Fruit fly (Drosophila melanogaster) whole organism, wandering third instar larva: ENCODE measurements around the gene CG32052.
"Not testable (repeated sequence)": the region's sequence is repeated elsewhere in the genome, so short reads cannot be mapped to it uniquely, and the experiment has no call there.

ENCODE experiments used
- Abd-B ChIP-seq: fragments of >200 bp; optimal IDR thresholded peaks from 2 replicates; lab custom pipeline; 2017; ENCODE audit warnings: missing biosample characterization, missing genetic modification characterization
- CG32264 ChIP-seq: fragments of 200-800 bp; sonication (Bioruptor generic); optimal IDR thresholded peaks from 2 replicates; lab custom pipeline; 2016; ENCODE audit warnings: missing biosample characterization, missing genetic modification characterization
- CG9705 ChIP-seq: fragments of 200-800 bp; sonication (Bioruptor generic); optimal IDR thresholded peaks from 2 replicates; lab custom pipeline; 2018; ENCODE audit warnings: missing biosample characterization, mild to moderate bottlenecking, missing genetic modification characterization
- CrebA ChIP-seq: fragments of 200-800 bp; sonication (Bioruptor generic); optimal IDR thresholded peaks from 2 replicates; lab custom pipeline; 2016; ENCODE audit warnings: missing biosample characterization, mild to moderate bottlenecking, missing genetic modification characterization, borderline replicate concordance
- Dfd ChIP-seq: fragments of >200 bp; optimal IDR thresholded peaks from 2 replicates; lab custom pipeline; 2017; ENCODE audit warnings: missing biosample characterization, missing genetic modification characterization
- Dif ChIP-seq: fragments of 200-275, 200-300 bp; sonication (Bioruptor generic); optimal IDR thresholded peaks from 2 replicates; lab custom pipeline; 2018; ENCODE audit warnings: missing biosample characterization, missing genetic modification characterization; ENCODE audit not compliant: partially characterized antibody
- GATAd ChIP-seq: sonication (Bioruptor generic); optimal IDR thresholded peaks from 2 replicates; lab custom pipeline; 2016; ENCODE audit warnings: missing biosample characterization, missing genetic modification characterization
- HLH106 ChIP-seq: fragments of 200-800 bp; optimal IDR thresholded peaks from 3 replicates; lab custom pipeline; 2019; ENCODE audit warnings: missing biosample characterization, mild to moderate bottlenecking, missing genetic modification characterization, moderate library complexity
- Hnf4 ChIP-seq: fragments of 200-800 bp; sonication (Bioruptor generic); optimal IDR thresholded peaks from 2 replicates; lab custom pipeline; 2016; ENCODE audit warnings: missing biosample characterization, mild to moderate bottlenecking, missing genetic modification characterization
- Hr78 ChIP-seq: fragments of >200 bp; optimal IDR thresholded peaks from 2 replicates; lab custom pipeline; 2017; ENCODE audit warnings: missing biosample characterization, missing genetic modification characterization
- Hr83 ChIP-seq: fragments of 200-300 bp; sonication (Bioruptor generic); optimal IDR thresholded peaks from 2 replicates; lab custom pipeline; 2016; ENCODE audit warnings: missing biosample characterization, mild to moderate bottlenecking, missing genetic modification characterization, moderate library complexity; ENCODE audit not compliant: poor library complexity, severe bottlenecking
- Jra ChIP-seq: sonication (Bioruptor generic); optimal IDR thresholded peaks from 2 replicates; lab custom pipeline; 2016; ENCODE audit warnings: missing biosample characterization, missing genetic modification characterization
- Mio ChIP-seq: sonication (Bioruptor generic); optimal IDR thresholded peaks from 2 replicates; lab custom pipeline; 2016; ENCODE audit warnings: missing biosample characterization, missing genetic modification characterization
- OdsH ChIP-seq: fragments of 200-800 bp; sonication (Bioruptor generic); optimal IDR thresholded peaks from 2 replicates; lab custom pipeline; 2016; ENCODE audit warnings: missing biosample characterization, mild to moderate bottlenecking, missing genetic modification characterization
- Rel ChIP-seq, 2 experiments: fragments of 200-800 bp; sonication (Bioruptor generic) in 1 of 2; optimal IDR thresholded peaks; 2 replicates in 1 of 2; 3 replicates in 1 of 2; lab custom pipeline; 2016 to 2019; ENCODE audit warnings: mild to moderate bottlenecking in 2 of 2, missing biosample characterization in 2 of 2, missing genetic modification characterization in 2 of 2, moderate library complexity in 1 of 2
- Sp1 ChIP-seq: fragments of 200-800 bp; sonication (Bioruptor generic); optimal IDR thresholded peaks from 3 replicates; lab custom pipeline; 2019; ENCODE audit warnings: missing biosample characterization, mild to moderate bottlenecking, missing genetic modification characterization, moderate library complexity
- br ChIP-seq: fragments of 200-800 bp; sonication (Bioruptor generic); optimal IDR thresholded peaks from 2 replicates; lab custom pipeline; 2016; ENCODE audit warnings: missing biosample characterization, missing genetic modification characterization
- brk ChIP-seq: fragments of 200-800 bp; sonication (Bioruptor generic); optimal IDR thresholded peaks from 2 replicates; lab custom pipeline; 2016; ENCODE audit warnings: missing biosample characterization, mild to moderate bottlenecking, missing genetic modification characterization
- dsf ChIP-seq: sonication (Bioruptor generic); optimal IDR thresholded peaks from 2 replicates; lab custom pipeline; 2016; ENCODE audit warnings: missing biosample characterization, missing genetic modification characterization, borderline replicate concordance
- ey ChIP-seq: fragments of 200-800 bp; sonication (Bioruptor generic); optimal IDR thresholded peaks from 2 replicates; lab custom pipeline; 2016; ENCODE audit warnings: missing biosample characterization, missing genetic modification characterization
- foxo ChIP-seq, 2 experiments: fragments of 200-800 bp; sonication (Bioruptor generic); optimal IDR thresholded peaks; 2 replicates in 1 of 2; 3 replicates in 1 of 2; lab custom pipeline; 2016 to 2017; ENCODE audit warnings: missing biosample characterization in 2 of 2, missing genetic modification characterization in 2 of 2
- fru ChIP-seq: fragments of 200-800 bp; sonication (Bioruptor generic); optimal IDR thresholded peaks from 3 replicates; lab custom pipeline; 2016; ENCODE audit warnings: missing biosample characterization, mild to moderate bottlenecking, missing genetic modification characterization
- h ChIP-seq: fragments of 200-800 bp; sonication (Bioruptor generic); optimal IDR thresholded peaks from 3 replicates; lab custom pipeline; 2016; ENCODE audit warnings: missing biosample characterization, mild to moderate bottlenecking, missing genetic modification characterization
- jim ChIP-seq: fragments of 175-275, 200-325 bp; sonication (Bioruptor generic); optimal IDR thresholded peaks from 2 replicates; lab custom pipeline; 2016; ENCODE audit warnings: missing biosample characterization, mild to moderate bottlenecking, missing genetic modification characterization
- rgr ChIP-seq: fragments of 200-800 bp; sonication (Bioruptor generic); optimal IDR thresholded peaks from 3 replicates; lab custom pipeline; 2016; ENCODE audit warnings: missing biosample characterization, mild to moderate bottlenecking, missing genetic modification characterization
- sage ChIP-seq: fragments of 200-800 bp; sonication (Bioruptor generic); optimal IDR thresholded peaks from 2 replicates; lab custom pipeline; 2016; ENCODE audit warnings: missing biosample characterization, mild to moderate bottlenecking, missing genetic modification characterization
- sv ChIP-seq: fragments of 200-800 bp; sonication (Bioruptor generic); optimal IDR thresholded peaks from 3 replicates; lab custom pipeline; 2016; ENCODE audit warnings: missing biosample characterization, missing genetic modification characterization
- tai ChIP-seq: sonication (Bioruptor generic); optimal IDR thresholded peaks from 2 replicates; lab custom pipeline; 2016; ENCODE audit warnings: missing biosample characterization, missing genetic modification characterization
- woc ChIP-seq: sonication (Bioruptor generic); optimal IDR thresholded peaks from 2 replicates; lab custom pipeline; 2016; ENCODE audit warnings: missing biosample characterization, mild to moderate bottlenecking, missing genetic modification characterization

The CG32052 gene

dm6 chr3L:9768385-9768784, 18.5 kb upstream of the CG32052 start:
- no peak for TF ChIP-seq Sp1 (GFP tag; lab: Kevin White, UChicago)
- TF ChIP-seq HLH106 (tag; lab: Kevin White, UChicago), result no peak
- TF ChIP-seq br, result no peak
- no peak for TF ChIP-seq rgr
- TF ChIP-seq CrebA (GFP tag; lab: Kevin White, UChicago), result no peak
- no peak for TF ChIP-seq dsf (GFP tag; lab: Kevin White, UChicago)
- TF ChIP-seq GATAd (GFP tag; lab: Kevin White, UChicago), result no peak
- no peak for TF ChIP-seq Hnf4 (GFP tag; lab: Kevin White, UChicago)
- TF ChIP-seq Hr78 (GFP tag; lab: Kevin White, UChicago), result no peak
- TF ChIP-seq CG9705 (GFP tag; lab: Kevin White, UChicago), result no peak
- TF ChIP-seq Abd-B (GFP tag; lab: Kevin White, UChicago), result no peak
- no peak for TF ChIP-seq jim (GFP tag; lab: Kevin White, UChicago)
- TF ChIP-seq tai (GFP tag; lab: Kevin White, UChicago), result no peak
- no peak for TF ChIP-seq brk (GFP tag; lab: Kevin White, UChicago)
- TF ChIP-seq h, result no peak
- no peak for TF ChIP-seq foxo (GFP tag; optimal IDR thresholded peaks at IDR 0.05; lab: Kevin White, UChicago)
- no peak for TF ChIP-seq sv
- TF ChIP-seq CG32264 (GFP tag; lab: Kevin White, UChicago), result no peak
- TF ChIP-seq, all 38 proteins: peak for 0

- peak; percentile 13 for TF ChIP-seq Dfd
- no peak for TF ChIP-seq sv
Measured at dm6 chr3L:9775728-9776127, 11.1 kb upstream of the CG32052 start.

DNA sequence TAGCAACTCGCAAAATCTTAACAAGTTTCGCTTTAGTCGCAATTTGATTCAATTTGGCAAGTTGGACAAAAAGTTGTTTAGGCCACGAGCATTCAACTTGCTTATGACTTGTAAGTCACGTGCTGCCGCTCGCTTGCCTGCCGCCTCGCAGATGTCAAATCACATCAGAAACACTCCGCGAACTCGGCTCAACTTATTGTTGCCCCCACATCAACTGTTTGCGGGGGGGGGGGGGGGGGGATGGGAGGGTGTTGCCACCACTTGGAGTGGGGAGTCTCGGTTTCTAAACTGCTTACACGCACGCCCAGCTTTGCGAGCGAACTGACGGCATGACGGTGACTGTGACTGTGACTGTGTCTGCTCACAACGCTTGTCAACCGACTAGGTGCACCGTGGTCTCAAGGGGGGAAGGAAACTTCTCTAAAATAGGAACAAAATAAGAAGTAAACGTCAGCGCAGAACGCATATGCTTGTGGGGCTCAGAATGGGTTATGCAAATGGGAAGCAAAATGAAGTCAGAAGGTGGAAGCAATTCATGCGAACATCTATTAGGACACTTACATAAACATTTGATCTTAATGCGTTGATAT, 9.9 kb upstream of the CG32052 start:
- no peak for TF ChIP-seq Hr83
- no peak for TF ChIP-seq OdsH (GFP tag; lab: Kevin White, UChicago)
- no peak for TF ChIP-seq Dfd
- no peak for TF ChIP-seq Rel (GFP tag; optimal IDR thresholded peaks at IDR 0.05; lab: Kevin White, UChicago)
- no peak for TF ChIP-seq Rel (tag; optimal IDR thresholded peaks at IDR 0.05; lab: Kevin White, UChicago)
- TF ChIP-seq Jra (GFP tag; lab: Kevin White, UChicago), result no peak
- TF ChIP-seq sage (GFP tag; lab: Kevin White, UChicago), result no peak

dm6 chr3L:9797587-9797986, 10.7 kb downstream of the CG32052 start, which contains the start of gene Zasp67:
Gene Zasp67 (minus strand): TSS chr3L:9797687.
- TF ChIP-seq ey (no peak), woc (GFP tag; lab: Kevin White, UChicago) (no peak), Mio (GFP tag; lab: Kevin White, UChicago) (no peak), GATAd (GFP tag; lab: Kevin White, UChicago) (no peak), CG9705 (GFP tag; lab: Kevin White, UChicago) (no peak), sage (GFP tag; lab: Kevin White, UChicago) (no peak), Hr78 (GFP tag; lab: Kevin White, UChicago) (no peak), rgr (no peak), sv (no peak), Jra (GFP tag; lab: Kevin White, UChicago) (no peak), Rel (GFP tag; optimal IDR thresholded peaks at IDR 0.05; lab: Kevin White, UChicago) (no peak), Rel (tag; optimal IDR thresholded peaks at IDR 0.05; lab: Kevin White, UChicago) (no peak), OdsH (GFP tag; lab: Kevin White, UChicago) (no peak), Dif (no peak), fru (GFP tag; lab: Kevin White, UChicago) (no peak), Abd-B (GFP tag; lab: Kevin White, UChicago) (no peak), Sp1 (GFP tag; lab: Kevin White, UChicago) (no peak)

DNA sequence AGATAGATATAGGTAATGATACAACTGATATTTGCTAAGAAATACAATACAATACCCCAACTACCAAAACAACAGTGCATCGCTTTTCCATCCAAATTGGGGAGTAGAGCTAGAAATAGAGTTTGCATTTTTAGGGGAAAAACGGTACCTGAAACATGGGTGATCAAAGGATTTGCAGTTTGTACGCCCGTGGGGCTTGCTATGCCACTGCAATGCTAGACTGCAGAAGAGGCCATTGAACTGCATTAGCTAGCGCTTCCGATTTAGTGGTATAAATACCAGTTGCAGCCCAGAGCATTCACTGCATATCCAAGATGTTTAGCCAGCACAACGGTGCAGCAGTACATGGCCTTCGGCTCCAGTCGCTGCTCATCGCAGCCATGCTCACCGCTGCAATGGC, 11.3 kb downstream of the CG32052 start, which contains the start of gene Ilp1:
Gene Ilp1, plus strand, starts transcription at position 301 of the 400 bp plus-strand sequence.
- TF ChIP-seq Mio, CG32264, dsf (GFP tag; lab: Kevin White, UChicago): not testable (repeated sequence)
- TF ChIP-seq, all 38 proteins: peak for 0; not testable (repeated sequence) for 38
